Fruit fly (Drosophila melanogaster) whole organism, embryonic: ENCODE measurements around the gene CG5087.
A peak's percentile ranks its signal among the peaks of the same experiment; 100 is the strongest.

Source experiments
- Ada2b ChIP-seq: fragments of 200-800 bp; sonication (Bioruptor generic); IDR thresholded peaks from 2 replicates; pipeline ENCODE4 v1.3.6; 2022; ENCODE audit warnings: missing biosample characterization, missing genetic modification characterization
- Aef1 ChIP-seq: fragments of 200-800 bp; sonication (Bioruptor generic); IDR thresholded peaks from 3 replicates; pipeline ENCODE4 v1.3.6; 2022; ENCODE audit warnings: missing biosample characterization, missing genetic modification characterization
- Awh ChIP-seq: fragments of 200-800 bp; sonication (Bioruptor generic); IDR thresholded peaks from 2 replicates; pipeline ENCODE4, ENCODE4 v1.3.6; 2022; ENCODE audit warnings: missing biosample characterization, missing genetic modification characterization
- CG10267 ChIP-seq: fragments of 200-800 bp; sonication (Bioruptor generic); optimal IDR thresholded peaks from 2 replicates; lab custom pipeline; 2018; ENCODE audit warnings: missing biosample characterization, mild to moderate bottlenecking, missing genetic modification characterization, moderate library complexity
- CG10543 ChIP-seq: fragments of 200-800 bp; sonication (Bioruptor generic); optimal IDR thresholded peaks from 3 replicates; lab custom pipeline; 2017; ENCODE audit warnings: missing biosample characterization, mild to moderate bottlenecking, missing genetic modification characterization, moderate library complexity
- CG11093 ChIP-seq: fragments of 200-800 bp; sonication (Bioruptor generic); IDR thresholded peaks from 3 replicates; pipeline ENCODE4 v1.3.6; 2022; ENCODE audit warnings: missing biosample characterization, missing genetic modification characterization
- CG13123 ChIP-seq: fragments of 200-800 bp; sonication (Bioruptor generic); optimal IDR thresholded peaks from 2 replicates; lab custom pipeline; 2016; ENCODE audit warnings: missing biosample characterization, missing genetic modification characterization
- CG14050 ChIP-seq: fragments of 200-800 bp; sonication (Bioruptor generic); IDR thresholded peaks from 3 replicates; pipeline ENCODE4 v1.3.6; 2022; ENCODE audit warnings: missing biosample characterization, missing genetic modification characterization
- CG15514 ChIP-seq: fragments of 200-800 bp; sonication (Bioruptor generic); optimal IDR thresholded peaks from 3 replicates; lab custom pipeline; 2017; ENCODE audit warnings: missing biosample characterization, missing genetic modification characterization, mild to moderate bottlenecking, moderate library complexity, missing genetic modification reagents
- CG17802 ChIP-seq: fragments of 200-800 bp; sonication (Bioruptor generic); optimal IDR thresholded peaks from 2 replicates; lab custom pipeline; 2018; ENCODE audit warnings: missing biosample characterization, mild to moderate bottlenecking, missing genetic modification characterization, moderate library complexity
- CG30020 ChIP-seq: fragments of 200-800 bp; optimal IDR thresholded peaks from 2 replicates; lab custom pipeline; 2019; ENCODE audit warnings: missing biosample characterization, mild to moderate bottlenecking, missing genetic modification characterization, moderate library complexity
- CG31441 ChIP-seq: fragments of 200-800 bp; sonication (Bioruptor generic); IDR thresholded peaks from 2 replicates; pipeline ENCODE4 v1.3.6; 2022; ENCODE audit warnings: missing biosample characterization, missing genetic modification characterization
- CG4360 ChIP-seq: fragments of 200-800 bp; sonication (Bioruptor generic); IDR thresholded peaks from 2 replicates; pipeline ENCODE4 v1.3.6; 2022; ENCODE audit warnings: missing biosample characterization, missing genetic modification characterization
- CG5180 ChIP-seq: fragments of 200-800 bp; sonication (Bioruptor generic); optimal IDR thresholded peaks from 3 replicates; lab custom pipeline; 2017; ENCODE audit warnings: missing biosample characterization, missing genetic modification characterization, mild to moderate bottlenecking, moderate library complexity, missing genetic modification reagents
- CG6689 ChIP-seq: fragments of 200-800 bp; sonication (Bioruptor generic); IDR thresholded peaks from 2 replicates; pipeline ENCODE4 v1.3.6; 2022; ENCODE audit warnings: missing biosample characterization, missing genetic modification characterization
- CG6854 ChIP-seq: fragments of 200-800 bp; sonication (Bioruptor generic); optimal IDR thresholded peaks from 3 replicates; lab custom pipeline; 2017; ENCODE audit warnings: missing biosample characterization, mild to moderate bottlenecking, missing genetic modification characterization
- CG9797 ChIP-seq: fragments of 200-800 bp; sonication (Bioruptor generic); optimal IDR thresholded peaks from 3 replicates; lab custom pipeline; 2018; ENCODE audit warnings: missing biosample characterization, mild to moderate bottlenecking, missing genetic modification characterization
- CG9817 ChIP-seq: fragments of 200-800 bp; sonication (Bioruptor generic); optimal IDR thresholded peaks from 2 replicates; lab custom pipeline; 2018; ENCODE audit warnings: missing biosample characterization, mild to moderate bottlenecking, missing genetic modification characterization, moderate library complexity
- Dip3 ChIP-seq: fragments of 200-800 bp; sonication (Bioruptor generic); optimal IDR thresholded peaks from 3 replicates; lab custom pipeline; 2016; ENCODE audit warnings: missing biosample characterization, missing genetic modification characterization
- Gug ChIP-seq: fragments of 200-800 bp; sonication (Bioruptor generic); IDR thresholded peaks from 4 replicates; pipeline ENCODE4 v1.3.6; 2022; ENCODE audit warnings: missing biosample characterization, missing genetic modification characterization
- H2.0 ChIP-seq: fragments of 200-800 bp; sonication (Bioruptor generic); IDR thresholded peaks from 2 replicates; pipeline ENCODE4 v1.3.6; 2022; ENCODE audit warnings: missing biosample characterization, missing genetic modification characterization
- Hsf ChIP-seq: fragments of 200-800 bp; sonication (Bioruptor generic); optimal IDR thresholded peaks from 3 replicates; lab custom pipeline; 2016; ENCODE audit warnings: missing biosample characterization, missing genetic modification characterization
- NC2β ChIP-seq: fragments of 200-800 bp; sonication (Bioruptor generic); optimal IDR thresholded peaks from 2 replicates; lab custom pipeline; 2016; ENCODE audit warnings: missing biosample characterization, missing genetic modification characterization
- Ssrp ChIP-seq: fragments of 200-800 bp; sonication (Bioruptor generic); optimal IDR thresholded peaks from 2 replicates; lab custom pipeline; 2018; ENCODE audit warnings: missing biosample characterization, mild to moderate bottlenecking, missing genetic modification characterization, moderate library complexity
- YL-1 ChIP-seq: fragments of 200-800 bp; sonication (Bioruptor generic); optimal IDR thresholded peaks from 3 replicates; lab custom pipeline; 2017; ENCODE audit warnings: missing biosample characterization, mild to moderate bottlenecking, missing genetic modification characterization
- ato ChIP-seq: fragments of 200-800 bp; sonication (Bioruptor generic); IDR thresholded peaks from 2 replicates; pipeline ENCODE4 v1.3.6; 2022; ENCODE audit warnings: missing biosample characterization, missing genetic modification characterization; ENCODE audit not compliant: partially characterized antibody
- chinmo ChIP-seq: fragments of 200-800 bp; sonication (Bioruptor generic); IDR thresholded peaks from 4 replicates; pipeline ENCODE4 v1.3.6; 2022; ENCODE audit warnings: missing biosample characterization, missing genetic modification characterization; ENCODE audit not compliant: partially characterized antibody
- croc ChIP-seq: fragments of 200-800 bp; sonication (Bioruptor generic); conservative IDR thresholded peaks from 3 replicates; pipeline ENCODE4 v1.3.6; 2022; ENCODE audit warnings: missing biosample characterization, missing genetic modification characterization
- crp ChIP-seq, 2 experiments: fragments of 200-800 bp; sonication (Bioruptor generic); optimal IDR thresholded peaks; 2 replicates in 1 of 2; 3 replicates in 1 of 2; lab custom pipeline; 2017; ENCODE audit warnings: missing biosample characterization in 2 of 2, missing genetic modification characterization in 2 of 2, mild to moderate bottlenecking in 1 of 2, moderate library complexity in 1 of 2
- cwo ChIP-seq: fragments of 200-800 bp; sonication (Bioruptor generic); optimal IDR thresholded peaks from 3 replicates; lab custom pipeline; 2017; ENCODE audit warnings: missing biosample characterization, missing genetic modification characterization, mild to moderate bottlenecking, moderate library complexity, missing genetic modification reagents
- ftz-f1 ChIP-seq: fragments of 200-800 bp; sonication (Bioruptor generic); optimal IDR thresholded peaks from 2 replicates; lab custom pipeline; 2016; ENCODE audit warnings: missing biosample characterization, missing genetic modification characterization
- grau ChIP-seq: fragments of 200-800 bp; optimal IDR thresholded peaks from 3 replicates; lab custom pipeline; 2019; ENCODE audit warnings: missing biosample characterization, mild to moderate bottlenecking, missing genetic modification characterization, moderate library complexity
- insv ChIP-seq, 2 experiments: fragments of 200-800 bp; sonication (Bioruptor generic); optimal IDR thresholded peaks; 3 replicates each; lab custom pipeline; 2016 to 2018; ENCODE audit warnings: missing biosample characterization in 2 of 2, missing genetic modification characterization in 2 of 2
- jigr1 ChIP-seq: fragments of 200-800 bp; sonication (Bioruptor generic); IDR thresholded peaks from 3 replicates; pipeline ENCODE4 v1.3.6; 2022; ENCODE audit warnings: missing biosample characterization, missing genetic modification characterization
- jumu ChIP-seq: fragments of 200-800 bp; sonication (Bioruptor generic); optimal IDR thresholded peaks from 3 replicates; lab custom pipeline; 2016; ENCODE audit warnings: missing biosample characterization, missing genetic modification characterization
- lilli ChIP-seq: fragments of 200-800 bp; sonication (Bioruptor generic); optimal IDR thresholded peaks from 3 replicates; lab custom pipeline; 2016; ENCODE audit warnings: missing biosample characterization, missing genetic modification characterization
- lmd ChIP-seq: fragments of 200-800 bp; sonication (Bioruptor generic); IDR thresholded peaks from 2 replicates; pipeline ENCODE4 v1.3.6; 2022; ENCODE audit warnings: missing biosample characterization, missing genetic modification characterization
- mam ChIP-seq: fragments of 200-800 bp; sonication (Bioruptor generic); optimal IDR thresholded peaks from 3 replicates; lab custom pipeline; 2016; ENCODE audit warnings: missing biosample characterization, missing genetic modification characterization
- mirr ChIP-seq: fragments of 200-800 bp; sonication (Bioruptor generic); optimal IDR thresholded peaks from 3 replicates; lab custom pipeline; 2018; ENCODE audit warnings: missing biosample characterization, mild to moderate bottlenecking, missing genetic modification characterization
- mld ChIP-seq: fragments of 200-800 bp; sonication (Bioruptor generic); IDR thresholded peaks from 3 replicates; pipeline ENCODE4 v1.3.6; 2022; ENCODE audit warnings: missing biosample characterization, missing genetic modification characterization; ENCODE audit not compliant: partially characterized antibody
- nau ChIP-seq: fragments of 200-800 bp; sonication (Bioruptor generic); optimal IDR thresholded peaks from 3 replicates; lab custom pipeline; 2017; ENCODE audit warnings: missing biosample characterization, mild to moderate bottlenecking, missing genetic modification characterization, missing genetic modification reagents
- oc ChIP-seq: fragments of 200-800 bp; sonication (Bioruptor generic); optimal IDR thresholded peaks from 2 replicates; lab custom pipeline; 2018; ENCODE audit warnings: missing biosample characterization, mild to moderate bottlenecking, missing genetic modification characterization, moderate library complexity
- pfk ChIP-seq: fragments of 200-800 bp; sonication (Bioruptor generic); optimal IDR thresholded peaks from 2 replicates; lab custom pipeline; 2018; ENCODE audit warnings: missing biosample characterization, mild to moderate bottlenecking, missing genetic modification characterization, moderate library complexity
- pita ChIP-seq: fragments of 200-800 bp; sonication (Bioruptor generic); optimal IDR thresholded peaks from 2 replicates; lab custom pipeline; 2017; ENCODE audit warnings: missing biosample characterization, mild to moderate bottlenecking, missing genetic modification characterization
- psq ChIP-seq: fragments of 200-800 bp; sonication (Bioruptor generic); optimal IDR thresholded peaks from 2 replicates; lab custom pipeline; 2017; ENCODE audit warnings: missing biosample characterization, missing genetic modification characterization
- row ChIP-seq: fragments of 200-800 bp; sonication (Bioruptor generic); IDR thresholded peaks from 3 replicates; pipeline ENCODE4 v1.3.6; 2022; ENCODE audit warnings: missing biosample characterization, missing genetic modification characterization
- stwl ChIP-seq: fragments of 200-800 bp; sonication (Bioruptor generic); optimal IDR thresholded peaks from 3 replicates; lab custom pipeline; 2018; ENCODE audit warnings: missing biosample characterization, mild to moderate bottlenecking, missing genetic modification characterization, moderate library complexity
- tio ChIP-seq: fragments of 200-800 bp; sonication (Bioruptor generic); optimal IDR thresholded peaks from 2 replicates; lab custom pipeline; 2017; ENCODE audit warnings: missing biosample characterization, missing genetic modification characterization, inconsistent platforms

The CG5087 gene

dm6 chr3L:8953199-8953956, 44.6 kb upstream of the CG5087 start (continued):
- TF ChIP-seq nau (GFP tag; lab: Kevin White, UChicago) (peak; percentile 60), Ssrp (tag; lab: Kevin White, UChicago) (peak; percentile 60), pfk (GFP tag; lab: Kevin White, UChicago) (peak; percentile 11), insv (GFP tag; optimal IDR thresholded peaks at IDR 0.05; lab: Kevin White, UChicago) (peak in 1 of 2 experiments; percentile 19), pita (GFP tag; lab: Kevin White, UChicago) (no peak), Aef1 (GFP tag; lab: Robert Waterston, UW) (no peak), stwl (peak; percentile 27), Awh (GFP tag; lab: Robert Waterston, UW) (0 out of 2 replicates have a peak, but pooled peaks have one; percentile 12), psq (GFP tag; lab: Kevin White, UChicago) (no peak), jumu (GFP tag; lab: Kevin White, UChicago) (peak; percentile 45), jigr1 (GFP tag; lab: Robert Waterston, UW) (no peak), CG13123 (GFP tag; lab: Kevin White, UChicago) (no peak), Gug (GFP tag; lab: Robert Waterston, UW) (0 out of 4 replicates have a peak, but pooled peaks have one; percentile 8), CG10267 (tag; lab: Kevin White, UChicago) (peak; percentile 51), CG9817 (peak; percentile 55), CG14050 (GFP tag; lab: Robert Waterston, UW) (no peak), lmd (GFP tag; lab: Robert Waterston, UW) (0 out of 2 replicates have a peak, but pooled peaks have one; percentile 57), crp (GFP tag; optimal IDR thresholded peaks at IDR 0.05; lab: Kevin White, UChicago) (peak in 1 of 2 experiments; percentile 52), NC2β (GFP tag; lab: Kevin White, UChicago) (no peak), CG10543 (GFP tag; lab: Kevin White, UChicago) (peak; percentile 58), CG17802 (tag; lab: Kevin White, UChicago) (no peak), CG31441 (GFP tag; lab: Robert Waterston, UW) (peak; percentile 84), CG9797 (GFP tag; lab: Kevin White, UChicago) (no peak), CG6689 (GFP tag; lab: Robert Waterston, UW) (peak; percentile 34; the same call in 1 of the 2 replicates), row (GFP tag; lab: Robert Waterston, UW) (peak; percentile 93), CG4360 (GFP tag; lab: Robert Waterston, UW) (0 out of 2 replicates have a peak, but pooled peaks have one; percentile 4), Dip3 (GFP tag; lab: Kevin White, UChicago) (peak; percentile 15), chinmo (0 out of 4 replicates have a peak, but pooled peaks have one; percentile 34), CG11093 (GFP tag; lab: Robert Waterston, UW) (0 out of 3 replicates have a peak, but pooled peaks have one; percentile 47), CG5180 (GFP tag; lab: Kevin White, UChicago) (peak; percentile 59), lilli (GFP tag; lab: Kevin White, UChicago) (peak; percentile 46), mirr (GFP tag; lab: Kevin White, UChicago) (no peak), grau (tag; lab: Kevin White, UChicago) (peak; percentile 76), cwo (peak; percentile 63), mam (GFP tag; lab: Kevin White, UChicago) (no peak), oc (tag; lab: Kevin White, UChicago) (peak; percentile 27), CG6854 (GFP tag; lab: Kevin White, UChicago) (peak; percentile 57), ato (GFP tag; lab: Robert Waterston, UW) (peak; percentile 27; the same call in 1 of the 2 replicates), croc (GFP tag; lab: Robert Waterston, UW) (peak; percentile 23; the same call in 2 of the 3 replicates), ftz-f1 (GFP tag; lab: Kevin White, UChicago) (no peak), mld (GFP tag; lab: Robert Waterston, UW) (no peak), CG15514 (GFP tag; lab: Kevin White, UChicago) (peak; percentile 57), Ada2b (0 out of 2 replicates have a peak, but pooled peaks have one; percentile 26), H2.0 (GFP tag; lab: Robert Waterston, UW) (no peak), tio (GFP tag; lab: Kevin White, UChicago) (peak; percentile 31), Hsf (GFP tag; lab: Kevin White, UChicago) (peak; percentile 52), YL-1 (peak; percentile 35), CG30020 (tag; lab: Kevin White, UChicago) (peak; percentile 8)
